Worm (Caenorhabditis elegans) whole organism, L3 larva: ENCODE data around the gene T12G3.11.

Source experiments
- aly-2 ChIP-seq: fragments of 150-350 bp; optimal IDR thresholded peaks from 2 replicates; lab custom pipeline; 2014; ENCODE audit warnings: missing biosample characterization, missing genetic modification characterization
- egl-27 ChIP-seq: sonication (generic microtip); optimal IDR thresholded peaks from 4 replicates; lab custom pipeline; 2017; ENCODE audit warnings: missing biosample characterization, missing genetic modification reagents, missing genetic modification characterization
- elt-1 ChIP-seq: fragments of 150-350 bp; optimal IDR thresholded peaks from 2 replicates; lab custom pipeline; 2014; ENCODE audit warnings: missing biosample characterization, missing genetic modification characterization
- elt-2 ChIP-seq: sonication (generic microtip); optimal IDR thresholded peaks from 2 replicates; lab custom pipeline; 2016; ENCODE audit warnings: missing genetic modification reagents, mild to moderate bottlenecking, missing genetic modification characterization, missing compliant biosample characterization
- jun-1 ChIP-seq: fragments of 150-350 bp; optimal IDR thresholded peaks from 2 replicates; lab custom pipeline; 2014; ENCODE audit warnings: missing biosample characterization, missing genetic modification reagents, missing genetic modification characterization
- nfya-1 ChIP-seq: sonication (generic microtip); optimal IDR thresholded peaks from 2 replicates; lab custom pipeline; 2017; ENCODE audit warnings: missing genetic modification characterization, mild to moderate bottlenecking, missing compliant biosample characterization, antibody characterized with exemption, moderate library complexity; ENCODE audit not compliant: insufficient read depth
- nhr-11 ChIP-seq: fragments of 150-350 bp; optimal IDR thresholded peaks from 2 replicates; lab custom pipeline; 2014; ENCODE audit warnings: missing biosample characterization, missing genetic modification characterization
- nhr-23 ChIP-seq: fragments of 150-350 bp; optimal IDR thresholded peaks from 2 replicates; lab custom pipeline; 2014; ENCODE audit warnings: missing biosample characterization, missing genetic modification reagents, missing genetic modification characterization
- nhr-28 ChIP-seq: fragments of 150-350 bp; optimal IDR thresholded peaks from 2 replicates; lab custom pipeline; 2014; ENCODE audit warnings: missing biosample characterization, missing genetic modification characterization
- skn-1 ChIP-seq: fragments of 150-350 bp; optimal IDR thresholded peaks from 2 replicates; lab custom pipeline; 2014; ENCODE audit warnings: missing biosample characterization, missing genetic modification characterization
- unc-62 ChIP-seq: fragments of 150-350 bp; sonication (generic microtip); optimal IDR thresholded peaks from 4 replicates; lab custom pipeline; 2014; ENCODE audit warnings: missing biosample characterization, missing genetic modification reagents, missing genetic modification characterization
- ztf-11 ChIP-seq: fragments of 150-350 bp; optimal IDR thresholded peaks from 2 replicates; lab custom pipeline; 2014; ENCODE audit warnings: missing biosample characterization, missing genetic modification characterization

ce11 chrIV:12031003-12031402 lies 1.4 kb upstream of the T12G3.11 start, which contains the start of the genes T12G3.6 and mrpl-51:
- TF ChIP-seq nhr-28 (no peak), elt-1 (tag; lab: Kevin White, UChicago) (no peak), nhr-11 (tag; lab: Kevin White, UChicago) (no peak), nhr-23 (tag; lab: Kevin White, UChicago) (no peak), ztf-11 (tag; lab: Kevin White, UChicago) (no peak), nfya-1 (tag; lab: Kevin White, UChicago) (no peak), aly-2 (no peak), unc-62 (GFP tag; lab: Kevin White, UChicago) (no peak), egl-27 (tag; lab: Kevin White, UChicago) (no peak), jun-1 (tag; lab: Kevin White, UChicago) (no peak), skn-1 (tag; lab: Kevin White, UChicago) (no peak), elt-2 (no peak)
